Fruit fly (Drosophila melanogaster): ENCODE results near the gene Plp.
A peak's percentile ranks its signal among the peaks of the same experiment; 100 is the strongest.

Gene Plp

DNA sequence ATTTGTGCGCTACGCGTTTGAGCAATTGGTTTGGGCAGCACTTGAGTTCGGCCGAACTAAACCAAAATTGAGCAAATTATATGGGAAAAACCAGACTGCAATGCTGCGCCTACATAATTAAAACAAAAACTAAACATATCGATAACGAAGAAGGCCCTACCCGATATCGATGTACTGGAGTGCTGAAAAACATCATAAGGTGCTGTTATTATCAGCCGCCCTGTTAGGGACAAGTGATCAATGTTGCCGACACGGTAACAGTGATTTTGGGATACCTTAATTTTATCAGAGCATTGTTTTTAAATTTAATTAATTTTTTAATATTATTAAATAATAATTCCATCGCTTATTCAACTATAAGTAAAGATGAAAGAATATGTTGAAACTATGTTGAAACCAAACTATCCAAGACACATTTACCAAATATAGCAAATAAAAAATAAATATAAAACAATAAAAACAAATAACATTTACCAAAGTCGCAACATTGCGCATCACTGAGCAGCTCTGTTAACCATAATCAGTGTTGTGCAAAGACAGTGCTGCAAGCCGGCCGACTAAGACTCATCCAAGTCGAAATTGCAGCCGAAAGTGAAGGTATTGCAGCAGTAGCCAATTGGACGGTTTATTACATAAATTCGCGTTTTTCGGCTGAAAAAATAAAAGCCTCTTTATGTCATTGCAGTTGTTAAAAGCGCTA is at the start of gene Plp, which contains the start of the genes sstn and GlyRS (continued):
- TF ChIP-seq CG43689 (GFP tag; IDR thresholded peaks at IDR 0.05) (no peak), CG15269 (tag; optimal IDR thresholded peaks at IDR 0.05) (peak; percentile 33), Fer1 (GFP tag; optimal IDR thresholded peaks at IDR 0.05) (peak; percentile 32), CG6791 (GFP tag; IDR thresholded peaks at IDR 0.05; ENCODE audit: partially characterized antibody) (peak; percentile 58; the same call in 1 of the 3 replicates), D19A (tag; optimal IDR thresholded peaks at IDR 0.05) (peak; percentile 33), CG10543 (GFP tag; optimal IDR thresholded peaks at IDR 0.05) (peak; percentile 46), pros (GFP tag; optimal IDR thresholded peaks at IDR 0.05) (peak; percentile 96), BtbVII (GFP tag; optimal IDR thresholded peaks at IDR 0.05) (no peak), Opbp (GFP tag; IDR thresholded peaks at IDR 0.05; ENCODE audit: partially characterized antibody) (peak; percentile 52; the same call in 2 of the 3 replicates), ash1 (GFP tag; optimal IDR thresholded peaks at IDR 0.05) (no peak), CG9727 (GFP tag; optimal IDR thresholded peaks at IDR 0.05) (peak; percentile 17), Atf3 (GFP tag; optimal IDR thresholded peaks at IDR 0.05) (no peak), jing (GFP tag; optimal IDR thresholded peaks at IDR 0.05) (no peak), CG12219 (GFP tag; optimal IDR thresholded peaks at IDR 0.05) (no peak), onecut (GFP tag; IDR thresholded peaks at IDR 0.05) (no peak), Oli (tag; optimal IDR thresholded peaks at IDR 0.05) (peak; percentile 35), sc (optimal IDR thresholded peaks at IDR 0.05) (no peak), sc (GFP tag; optimal IDR thresholded peaks at IDR 0.05) (peak; percentile 26), CG1602 (GFP tag; optimal IDR thresholded peaks at IDR 0.05) (peak; percentile 26), CG10431 (GFP tag; optimal IDR thresholded peaks at IDR 0.05) (peak; percentile 7), CG10565 (GFP tag; optimal IDR thresholded peaks at IDR 0.05) (no peak), hbn (GFP tag; IDR thresholded peaks at IDR 0.05; ENCODE audit: partially characterized antibody) (peak; percentile 43; the same call in 1 of the 2 replicates), Dref (GFP tag; IDR thresholded peaks at IDR 0.05) (peak; percentile 71), tll (GFP tag; optimal IDR thresholded peaks at IDR 0.05) (peak in 1 of 2 experiments; percentile 13), psq (GFP tag; optimal IDR thresholded peaks at IDR 0.05) (no peak), ab (GFP tag; optimal IDR thresholded peaks at IDR 0.05) (no peak), Hr3 (GFP tag; optimal IDR thresholded peaks at IDR 0.05) (peak; percentile 51), wdn (GFP tag; IDR thresholded peaks at IDR 0.05) (no peak), CG11723 (GFP tag; optimal IDR thresholded peaks at IDR 0.05) (peak; percentile 33), CG30431 (GFP tag; optimal IDR thresholded peaks at IDR 0.05) (no peak), gt (GFP tag; IDR thresholded peaks at IDR 0.05) (no peak), knrl (GFP tag; IDR thresholded peaks at IDR 0.05; ENCODE audit: partially characterized antibody) (no peak), stwl (tag; optimal IDR thresholded peaks at IDR 0.05) (peak; percentile 56), Side (GFP tag; optimal IDR thresholded peaks at IDR 0.05) (no peak), CG13894 (tag; optimal IDR thresholded peaks at IDR 0.05) (peak; percentile 40), tup (GFP tag; optimal IDR thresholded peaks at IDR 0.05) (no peak), CG17802 (tag; optimal IDR thresholded peaks at IDR 0.05) (no peak), NfI (GFP tag; optimal IDR thresholded peaks at IDR 0.05) (peak; percentile 57), B-H2 (GFP tag; optimal IDR thresholded peaks at IDR 0.05) (peak; percentile 14), CG12942 (GFP tag; optimal IDR thresholded peaks at IDR 0.05) (no peak), Dek (tag; optimal IDR thresholded peaks at IDR 0.05) (peak; percentile 24), br (optimal IDR thresholded peaks at IDR 0.05) (no peak), CG18262 (tag; optimal IDR thresholded peaks at IDR 0.05) (peak; percentile 49), CG15696 (tag; optimal IDR thresholded peaks at IDR 0.05) (peak; percentile 37), sug (tag; optimal IDR thresholded peaks at IDR 0.05) (peak; percentile 57), en (GFP tag; optimal IDR thresholded peaks at IDR 0.05) (no peak), CG31441 (GFP tag; IDR thresholded peaks at IDR 0.05) (peak; percentile 85)

Data from whole organism, embryonic.